Fruit fly (Drosophila melanogaster): ENCODE data around the gene CG33116.

DNA sequence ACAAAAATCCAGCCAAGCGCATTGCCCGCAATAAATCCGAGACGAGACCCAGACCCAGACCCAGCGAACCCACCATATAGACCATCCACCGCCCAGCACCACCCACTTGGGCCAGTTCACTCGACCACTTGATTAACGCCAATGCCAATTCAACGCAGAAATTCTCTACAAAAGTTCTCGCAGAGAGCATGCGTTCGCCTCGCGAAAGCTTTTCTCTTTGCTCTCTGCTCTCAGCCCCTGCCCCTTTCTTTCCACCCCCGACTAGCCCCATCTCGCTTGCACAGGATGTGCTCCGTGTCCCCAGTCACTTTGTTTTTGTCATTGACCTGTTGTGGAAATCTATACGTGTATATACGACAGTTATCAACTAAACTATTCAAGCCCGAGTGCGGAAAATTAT is 13.7 kb upstream of the CG33116 start:
- TF ChIP-seq Smox (GFP tag; optimal IDR thresholded peaks at IDR 0.05) (no peak), acj6 (GFP tag; optimal IDR thresholded peaks at IDR 0.05) (no peak), Lpt (GFP tag; optimal IDR thresholded peaks at IDR 0.05) (no peak)
